Worm (Caenorhabditis elegans) whole organism, early embryonic: ENCODE measurements around the gene lgc-27.

Source experiments
- B0310.2 ChIP-seq: sonication (generic microtip); optimal IDR thresholded peaks from 2 replicates; lab custom pipeline; 2016; ENCODE audit warnings: mild to moderate bottlenecking, missing genetic modification characterization, missing compliant biosample characterization
- aly-1 ChIP-seq: sonication (generic microtip); optimal IDR thresholded peaks from 2 replicates; lab custom pipeline; 2016; ENCODE audit warnings: missing genetic modification characterization, missing compliant biosample characterization
- ama-1 ChIP-seq: fragments of 150-350 bp; optimal IDR thresholded peaks from 2 replicates; lab custom pipeline; 2014
- ceh-13 ChIP-seq: fragments of 200-800 bp; sonication (Bioruptor generic); optimal IDR thresholded peaks from 2 replicates; lab custom pipeline; 2018; ENCODE audit warnings: mild to moderate bottlenecking, missing genetic modification characterization, missing compliant biosample characterization
- ceh-36 ChIP-seq: sonication (generic microtip); optimal IDR thresholded peaks from 2 replicates; lab custom pipeline; 2016; ENCODE audit warnings: missing genetic modification characterization, inconsistent platforms, missing compliant biosample characterization
- ets-7 ChIP-seq: sonication (generic microtip); optimal IDR thresholded peaks from 2 replicates; lab custom pipeline; 2016; ENCODE audit warnings: missing genotype, missing genetic modification characterization, missing compliant biosample characterization
- flt-1 ChIP-seq: fragments of 200-800 bp; sonication (Bioruptor generic); IDR thresholded peaks from 2 replicates; pipeline ENCODE4 v1.3.6; 2022; ENCODE audit warnings: missing genetic modification characterization, missing compliant biosample characterization
- hmg-4 ChIP-seq: fragments of 200-800 bp; sonication (Bioruptor generic); optimal IDR thresholded peaks from 2 replicates; lab custom pipeline; 2018; ENCODE audit warnings: mild to moderate bottlenecking, missing genetic modification characterization, missing compliant biosample characterization
- hnd-1 ChIP-seq: sonication (generic microtip); optimal IDR thresholded peaks from 2 replicates; lab custom pipeline; 2016; ENCODE audit warnings: missing genetic modification characterization, missing compliant biosample characterization
- sea-1 ChIP-seq: fragments of 200-800 bp; sonication (Bioruptor generic); conservative IDR thresholded peaks from 2 replicates; pipeline ENCODE4 v1.3.6; 2022; ENCODE audit warnings: missing genetic modification characterization, missing compliant biosample characterization
- tra-4 ChIP-seq: sonication (generic microtip); optimal IDR thresholded peaks from 2 replicates; lab custom pipeline; 2017; ENCODE audit warnings: missing genetic modification characterization, missing compliant biosample characterization

DNA sequence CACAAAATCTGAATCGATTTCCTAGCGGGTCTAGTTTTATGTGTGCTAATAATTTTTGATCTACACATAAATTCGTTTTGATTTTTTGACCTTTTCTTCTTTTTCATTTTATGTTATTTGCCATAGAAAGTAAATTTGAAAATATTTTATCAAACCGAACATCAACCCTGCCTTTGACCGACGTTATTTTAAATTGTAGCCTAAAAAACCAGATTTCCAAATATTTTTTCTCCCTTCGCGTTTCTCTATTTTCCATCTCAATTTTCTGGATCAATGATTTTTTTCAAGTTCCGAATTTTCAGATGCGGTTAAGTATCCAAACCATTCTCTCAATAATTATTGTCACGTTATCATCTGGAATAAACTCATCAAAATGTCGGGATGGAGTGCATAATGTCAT lies 29.0 kb downstream of the lgc-27 start, which contains the start of gene T05A7.1:
- TF ChIP-seq ama-1 (lab: Kevin White, UChicago) (no peak), flt-1 (GFP tag; lab: Robert Waterston, UW) (no peak), sea-1 (GFP tag; lab: Robert Waterston, UW) (no peak), tra-4 (tag; lab: Kevin White, UChicago) (no peak), hmg-4 (no peak), ceh-13 (GFP tag; lab: Kevin White, UChicago) (no peak), B0310.2 (tag; lab: Kevin White, UChicago) (no peak), ceh-36 (tag; lab: Kevin White, UChicago) (no peak), hnd-1 (no peak), ets-7 (tag; lab: Kevin White, UChicago) (no peak), aly-1 (tag; lab: Kevin White, UChicago) (no peak)
